Fruit fly (Drosophila melanogaster) whole organism: ENCODE measurements around the gene Npl4.

ENCODE experiments used
- CG8478 ChIP-seq: fragments of >200 bp; optimal IDR thresholded peaks from 2 replicates; lab custom pipeline; 2018; ENCODE audit warnings: inconsistent platforms
- Dll ChIP-seq: fragments of >200 bp; optimal IDR thresholded peaks from 2 replicates; lab custom pipeline; 2017
- EcR ChIP-seq, 2 experiments: fragments of >200 bp; optimal IDR thresholded peaks; 2 replicates each; lab custom pipeline; 2017; ENCODE audit warnings: missing biosample characterization in 2 of 2, missing genetic modification characterization in 2 of 2, missing genetic modification reagents in 2 of 2
- pan ChIP-seq: fragments of >200 bp; optimal IDR thresholded peaks from 2 replicates; lab custom pipeline; 2017
- psq ChIP-seq: fragments of >200 bp; optimal IDR thresholded peaks from 2 replicates; lab custom pipeline; 2017
- usp ChIP-seq: fragments of >200 bp; optimal IDR thresholded peaks from 2 replicates; lab custom pipeline; 2017; ENCODE audit warnings: missing biosample characterization, missing genetic modification characterization, mixed read lengths

DNA sequence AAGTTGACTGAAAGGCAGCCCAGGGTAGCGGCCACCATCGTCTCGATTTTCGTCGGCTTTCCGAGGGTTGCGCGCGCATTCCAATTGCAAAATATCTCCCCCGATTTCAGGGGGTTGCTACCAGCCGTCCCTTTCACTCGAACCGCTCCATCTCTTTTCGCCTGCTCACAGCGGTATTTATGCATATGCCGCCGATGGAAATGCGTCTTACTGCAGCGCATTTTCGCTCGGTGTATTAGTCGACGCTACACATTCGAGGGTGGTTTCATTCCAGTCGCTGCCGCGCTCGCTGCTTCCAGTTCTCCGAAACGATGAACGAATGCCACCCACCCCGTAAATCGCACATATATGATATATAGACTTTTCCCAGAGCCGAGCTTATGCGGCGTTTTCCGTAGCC, 35.3 kb downstream of the Npl4 start:
- TF ChIP-seq Dll (lab: Kevin White, UChicago) (no peak), EcR (GFP tag; optimal IDR thresholded peaks at IDR 0.05; lab: Kevin White, UChicago) (no peak), psq (lab: Kevin White, UChicago) (no peak), usp (no peak), pan (no peak), CG8478 (lab: Kevin White, UChicago) (no peak)
